Worm (Caenorhabditis elegans) whole organism, L4 larva: Measurements from ENCODE around the gene R13H7.2.
"Not testable (repeated sequence)": the region's sequence is repeated elsewhere in the genome, so short reads cannot be mapped to it uniquely, and the experiment has no call there.

ENCODE experiments used
- F37D6.2 ChIP-seq: sonication (generic microtip); optimal IDR thresholded peaks from 2 replicates; lab custom pipeline; 2016; ENCODE audit warnings: mild to moderate bottlenecking, missing genetic modification characterization, missing compliant biosample characterization
- Y48G9A.11 ChIP-seq: fragments of 200-800 bp; sonication (Bioruptor generic); IDR thresholded peaks from 2 replicates; pipeline ENCODE4 v1.3.6; 2022; ENCODE audit warnings: missing genetic modification reagents, missing genetic modification characterization, missing compliant biosample characterization
- Y5F2A.4 ChIP-seq: fragments of 200-800 bp; sonication (Bioruptor generic); optimal IDR thresholded peaks from 2 replicates; lab custom pipeline; 2018; ENCODE audit warnings: mild to moderate bottlenecking, missing genetic modification characterization, missing compliant biosample characterization
- aha-1 ChIP-seq: fragments of 150-350 bp; peaks from one replicate; lab custom pipeline; 2014; ENCODE audit warnings: missing biosample characterization, missing genetic modification characterization
- aly-2 ChIP-seq: sonication (generic microtip); optimal IDR thresholded peaks from 2 replicates; lab custom pipeline; 2018; ENCODE audit warnings: missing biosample characterization, missing genetic modification characterization
- ceh-20 ChIP-seq: fragments of 200-800 bp; sonication (Bioruptor generic); IDR thresholded peaks from 2 replicates; pipeline ENCODE4 v1.3.6; 2022; ENCODE audit warnings: missing genetic modification reagents, missing genetic modification characterization, missing compliant biosample characterization
- ceh-62 ChIP-seq: sonication (generic microtip); optimal IDR thresholded peaks from 2 replicates; lab custom pipeline; 2017; ENCODE audit warnings: missing biosample characterization, missing genetic modification characterization
- ceh-82 ChIP-seq: sonication (generic microtip); optimal IDR thresholded peaks from 2 replicates; lab custom pipeline; 2017; ENCODE audit warnings: missing biosample characterization, missing genetic modification characterization
- daf-16 ChIP-seq, 3 experiments: sonication (generic microtip); optimal IDR thresholded peaks; 2 replicates each; lab custom pipeline; 2016 to 2017; ENCODE audit warnings: missing genetic modification characterization in 3 of 3, missing genetic modification reagents in 3 of 3, mild to moderate bottlenecking in 2 of 3, missing compliant biosample characterization in 2 of 3, missing biosample characterization in 1 of 3, moderate library complexity in 1 of 3
- dmd-6 ChIP-seq: fragments of 200-800 bp; sonication (Bioruptor generic); IDR thresholded peaks from 2 replicates; pipeline ENCODE4 v1.3.6; 2022; ENCODE audit warnings: missing genetic modification reagents, missing genetic modification characterization, missing compliant biosample characterization
- dve-1 ChIP-seq: sonication (generic microtip); optimal IDR thresholded peaks from 2 replicates; lab custom pipeline; 2017; ENCODE audit warnings: antibody characterized with exemption, mild to moderate bottlenecking, missing genetic modification characterization, missing compliant biosample characterization; ENCODE audit not compliant: insufficient read depth
- hlh-11 ChIP-seq: fragments of 200-800 bp; sonication (Bioruptor generic); optimal IDR thresholded peaks from 2 replicates; lab custom pipeline; 2018; ENCODE audit warnings: mild to moderate bottlenecking, missing genetic modification characterization, missing compliant biosample characterization
- lin-15B ChIP-seq: fragments of 150-350 bp; sonication (generic microtip); optimal IDR thresholded peaks from 3 replicates; lab custom pipeline; 2014; ENCODE audit warnings: missing biosample characterization, missing genetic modification characterization
- mdl-1 ChIP-seq, 2 experiments: fragments of 150-350 bp in 1 of 2; sonication (generic microtip) in 1 of 2; optimal IDR thresholded peaks; 2 replicates each; lab custom pipeline; 2014 to 2017; ENCODE audit warnings: missing biosample characterization in 2 of 2, missing genetic modification characterization in 2 of 2
- mdt-29 ChIP-seq: fragments of 200-800 bp; sonication (Bioruptor generic); IDR thresholded peaks from 2 replicates; pipeline ENCODE4 v1.3.6; 2022; ENCODE audit warnings: missing genetic modification reagents, missing genetic modification characterization, missing compliant biosample characterization
- mep-1 ChIP-seq: fragments of 150-350 bp; sonication (generic microtip); optimal IDR thresholded peaks from 3 replicates; lab custom pipeline; 2014; ENCODE audit warnings: missing biosample characterization, missing genetic modification characterization
- mxl-2 ChIP-seq: fragments of 200-800 bp; sonication (Bioruptor generic); conservative IDR thresholded peaks from 2 replicates; pipeline ENCODE4 v1.3.6; 2022; ENCODE audit warnings: missing genetic modification reagents, missing genetic modification characterization, missing compliant biosample characterization
- nhr-111 ChIP-seq: fragments of 200-800 bp; sonication (Bioruptor generic); optimal IDR thresholded peaks from 2 replicates; lab custom pipeline; 2018; ENCODE audit warnings: mild to moderate bottlenecking, missing genetic modification characterization, missing compliant biosample characterization
- nhr-28 ChIP-seq: fragments of 150-350 bp; optimal IDR thresholded peaks from 2 replicates; lab custom pipeline; 2014; ENCODE audit warnings: missing biosample characterization, missing genetic modification characterization
- nhr-6 ChIP-seq: fragments of 150-350 bp; optimal IDR thresholded peaks from 2 replicates; lab custom pipeline; 2014; ENCODE audit warnings: missing biosample characterization, missing genetic modification characterization
- php-3 ChIP-seq: fragments of 200-800 bp; sonication (Bioruptor generic); IDR thresholded peaks from 2 replicates; pipeline ENCODE4 v1.3.6; 2022; ENCODE audit warnings: missing genetic modification reagents, missing genetic modification characterization, missing compliant biosample characterization
- pqm-1 ChIP-seq: sonication (generic microtip); optimal IDR thresholded peaks from 2 replicates; lab custom pipeline; 2017; ENCODE audit warnings: missing biosample characterization, missing genetic modification characterization
- snpc-1.2 ChIP-seq: fragments of 200-800 bp; sonication (Bioruptor generic); IDR thresholded peaks from 2 replicates; pipeline ENCODE4 v1.3.6; 2022; ENCODE audit warnings: missing genetic modification reagents, missing genetic modification characterization, missing compliant biosample characterization
- spr-3 ChIP-seq: fragments of 200-800 bp; sonication (Bioruptor generic); optimal IDR thresholded peaks from 2 replicates; lab custom pipeline; 2018; ENCODE audit warnings: mild to moderate bottlenecking, missing genetic modification characterization, missing compliant biosample characterization
- unc-39 ChIP-seq: sonication (generic microtip); optimal IDR thresholded peaks from 2 replicates; lab custom pipeline; 2017; ENCODE audit warnings: missing biosample characterization, missing genetic modification characterization
- unc-62 ChIP-seq, 3 experiments: fragments of 150-350 bp in 1 of 3; sonication (generic microtip); optimal IDR thresholded peaks in 2 of 3; peaks in 1 of 3; 1 replicate in 1 of 3; 2 replicates in 2 of 3; lab custom pipeline; 2014 to 2017; ENCODE audit warnings: missing biosample characterization in 3 of 3, missing genetic modification characterization in 3 of 3, missing genetic modification reagents in 3 of 3, missing genotype in 1 of 3
- vab-7 ChIP-seq: fragments of 200-800 bp; sonication (Bioruptor generic); IDR thresholded peaks from 2 replicates; pipeline ENCODE4 v1.3.6; 2022; ENCODE audit warnings: missing genetic modification reagents, missing genetic modification characterization, missing compliant biosample characterization
- zfp-3 ChIP-seq: fragments of 200-800 bp; sonication (Bioruptor generic); conservative IDR thresholded peaks from 2 replicates; pipeline ENCODE4 v1.3.6; 2022; ENCODE audit warnings: missing genetic modification reagents, missing genetic modification characterization, missing compliant biosample characterization
- ztf-7 ChIP-seq: fragments of 150-350 bp; optimal IDR thresholded peaks from 2 replicates; lab custom pipeline; 2014; ENCODE audit warnings: missing biosample characterization, missing genetic modification characterization

The R13H7.2 gene

DNA sequence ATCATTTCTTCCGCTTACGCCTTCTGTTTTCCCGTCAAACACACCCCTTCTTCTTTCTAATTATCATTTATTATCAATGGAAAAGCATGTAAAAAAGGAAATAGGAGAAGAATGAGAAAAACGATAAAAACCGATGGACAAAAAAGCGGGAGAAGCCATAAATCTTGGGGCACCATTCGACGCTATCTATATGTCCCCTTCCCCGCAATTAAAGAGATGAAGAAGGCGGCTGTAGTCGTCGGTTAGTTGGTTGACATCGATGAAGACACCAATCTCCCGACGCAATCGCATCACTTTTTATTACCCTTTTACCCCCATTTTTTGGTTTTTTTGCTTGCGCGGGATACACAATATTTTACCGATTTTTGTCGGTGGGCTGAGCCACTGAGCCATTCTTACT, 25.6 kb downstream of the R13H7.2 start:
- peak; percentile 61; the same call in 1 of the 2 replicates for TF ChIP-seq ceh-20 (GFP tag; lab: Robert Waterston, UW)
- no peak for TF ChIP-seq ztf-7
- peak; percentile 20 for TF ChIP-seq nhr-28 (tag; lab: Kevin White, UChicago)
- TF ChIP-seq hlh-11 (tag; lab: Kevin White, UChicago) = peak; percentile 33
- TF ChIP-seq mep-1 = no peak
- TF ChIP-seq php-3 (GFP tag; lab: Robert Waterston, UW) = 0 out of 2 replicates have a peak, but pooled peaks have one; percentile 33
- TF ChIP-seq ceh-62 = no peak

- no peak for TF ChIP-seq lin-15B (tag; lab: Kevin White, UChicago)
- TF ChIP-seq Y5F2A.4 (GFP tag; lab: Kevin White, UChicago) = no peak
- no peak for TF ChIP-seq zfp-3
- no peak for TF ChIP-seq ceh-82
- TF ChIP-seq unc-62 (GFP tag; optimal IDR thresholded peaks at IDR 0.05 in 1 of 2; lab: Kevin White, UChicago) = peak in 1 of 2 experiments; percentile 94
- TF ChIP-seq unc-62 (tag; optimal IDR thresholded peaks at IDR 0.05; lab: Kevin White, UChicago) = no peak
- TF ChIP-seq mxl-2 (GFP tag; lab: Robert Waterston, UW) = no peak
- no peak for TF ChIP-seq mdt-29 (GFP tag; lab: Robert Waterston, UW)
These were observed 27.0 kb downstream of the R13H7.2 start for ce11 chrIV:6832194-6832593.

ce11 chrIV:6829902-6830301, 29.3 kb downstream of the R13H7.2 start, which contains the start of gene H20E11.1:
Gene H20E11.1 (plus strand): TSS chrIV:6830145.
- TF ChIP-seq aly-2 (no peak), dve-1 (tag; lab: Kevin White, UChicago) (peak; percentile 23), snpc-1.2 (no peak), Y48G9A.11 (no peak), unc-62 (GFP tag; optimal IDR thresholded peaks at IDR 0.05 in 1 of 2; lab: Kevin White, UChicago) (peak in 1 of 2 experiments; percentile 70), unc-62 (tag; optimal IDR thresholded peaks at IDR 0.05; lab: Kevin White, UChicago) (no peak), daf-16 (GFP tag; optimal IDR thresholded peaks at IDR 0.05; lab: Kevin White, UChicago) (no peak), daf-16 (tag; optimal IDR thresholded peaks at IDR 0.05; lab: Kevin White, UChicago) (peak; percentile 30), nhr-28 (tag; lab: Kevin White, UChicago) (peak; percentile 36), ceh-20 (GFP tag; lab: Robert Waterston, UW) (no peak), pqm-1 (tag; lab: Kevin White, UChicago) (peak; percentile 67), php-3 (GFP tag; lab: Robert Waterston, UW) (peak; percentile 81; the same call in 1 of the 2 replicates), dmd-6 (GFP tag; lab: Robert Waterston, UW) (0 out of 2 replicates have a peak, but pooled peaks have one; percentile 18)

DNA sequence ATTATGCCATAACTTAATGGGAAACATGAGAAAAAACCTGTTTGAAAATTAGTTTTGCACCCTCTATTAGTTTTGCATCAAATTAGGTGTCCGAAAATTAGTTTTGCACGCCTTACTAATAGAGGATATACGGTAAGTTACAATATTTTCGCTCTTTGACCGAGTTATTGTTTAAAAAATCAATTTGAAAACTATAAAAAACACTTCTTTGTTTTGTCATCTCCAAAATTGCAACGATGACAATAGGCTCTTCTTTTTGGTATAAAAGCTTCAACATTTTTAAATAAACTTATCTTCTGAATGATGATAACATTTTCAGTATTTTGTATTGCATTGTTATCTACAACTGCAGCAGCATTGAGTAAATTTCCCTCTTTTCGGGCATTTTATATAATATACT, 31.7 kb downstream of the R13H7.2 start, which contains the start of gene H20E11.2:
TSS of gene H20E11.2 (plus strand) at position 301 of the 400 bp plus-strand sequence.
- not testable (repeated sequence) for TF ChIP-seq nhr-111; F37D6.2 (tag; lab: Kevin White, UChicago); mdl-1 (tag; optimal IDR thresholded peaks at IDR 0.05; lab: Kevin White, UChicago)

DNA sequence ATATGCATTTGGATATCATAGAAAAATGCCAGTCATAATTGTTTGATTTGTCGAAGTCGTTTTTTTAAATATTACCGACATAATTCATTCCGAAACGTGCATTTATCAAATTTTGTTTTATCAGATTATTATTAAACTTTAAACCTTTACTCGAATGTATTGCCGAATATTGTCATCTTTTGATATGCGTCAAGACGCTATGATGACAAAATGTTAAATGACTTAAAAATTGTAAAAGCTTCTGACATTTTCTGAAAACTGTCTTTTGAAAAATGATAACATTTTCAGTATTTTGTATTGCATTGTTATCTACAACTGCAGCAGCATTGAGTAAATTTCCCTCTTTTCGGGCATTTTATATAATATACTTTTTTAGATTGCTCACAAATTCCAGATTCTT, 34.5 kb downstream of the R13H7.2 start, which contains the start of gene H20E11.3:
TSS of gene H20E11.3 (plus strand) at position 195 of the 400 bp plus-strand sequence.
- no peak for TF ChIP-seq spr-3 (GFP tag; lab: Kevin White, UChicago)
- peak; percentile 38 for TF ChIP-seq aha-1 (tag; lab: Kevin White, UChicago)
- TF ChIP-seq daf-16 (GFP tag; optimal IDR thresholded peaks at IDR 0.05; lab: Kevin White, UChicago) = no peak
- peak; percentile 37 for TF ChIP-seq daf-16 (tag; optimal IDR thresholded peaks at IDR 0.05; lab: Kevin White, UChicago)
- no peak for TF ChIP-seq nhr-6 (tag; lab: Kevin White, UChicago)
- TF ChIP-seq pqm-1 (tag; lab: Kevin White, UChicago) = peak; percentile 19
- peak; percentile 4 for TF ChIP-seq dve-1 (tag; lab: Kevin White, UChicago)
- no peak for TF ChIP-seq unc-39 (tag; lab: Kevin White, UChicago)
- TF ChIP-seq vab-7 (GFP tag; lab: Robert Waterston, UW) = no peak
- TF ChIP-seq dmd-6 (GFP tag; lab: Robert Waterston, UW) = peak; percentile 59; the same call in 1 of the 2 replicates
